Fruit fly (Drosophila melanogaster) whole organism, embryonic: ENCODE measurements around the gene Wdr33.

Experiments used
- Adf1 ChIP-seq: fragments of 200-800 bp; sonication (Bioruptor generic); IDR thresholded peaks from 2 replicates; pipeline ENCODE4 v1.3.6; 2022; ENCODE audit warnings: missing biosample characterization, missing genetic modification characterization
- CG10431 ChIP-seq: fragments of 200-800 bp; sonication (Bioruptor generic); optimal IDR thresholded peaks from 3 replicates; lab custom pipeline; 2018; ENCODE audit warnings: missing biosample characterization, mild to moderate bottlenecking, missing genetic modification characterization
- CG13287 ChIP-seq: fragments of 200-800 bp; sonication (Bioruptor generic); IDR thresholded peaks from 2 replicates; pipeline ENCODE4 v1.3.6; 2022; ENCODE audit warnings: missing biosample characterization, missing genetic modification characterization; ENCODE audit not compliant: partially characterized antibody
- CG13775 ChIP-seq: fragments of 200-800 bp; sonication (Bioruptor generic); optimal IDR thresholded peaks from 3 replicates; lab custom pipeline; 2017; ENCODE audit warnings: missing biosample characterization, mild to moderate bottlenecking, missing genetic modification characterization
- CG15479 ChIP-seq: fragments of 200-800 bp; sonication (Bioruptor generic); optimal IDR thresholded peaks from 3 replicates; lab custom pipeline; 2019; ENCODE audit warnings: missing biosample characterization, mild to moderate bottlenecking, missing genetic modification characterization, moderate library complexity
- CG17186 ChIP-seq: fragments of 200-800 bp; sonication (Bioruptor generic); optimal IDR thresholded peaks from 3 replicates; lab custom pipeline; 2017; ENCODE audit warnings: missing biosample characterization, missing genetic modification reagents, missing genetic modification characterization
- CG1832 ChIP-seq: fragments of 200-800 bp; sonication (Bioruptor generic); optimal IDR thresholded peaks from 2 replicates; lab custom pipeline; 2017; ENCODE audit warnings: missing biosample characterization, mild to moderate bottlenecking, missing genetic modification characterization, inconsistent platforms
- CG2889 ChIP-seq: fragments of 200-800 bp; sonication (Bioruptor generic); IDR thresholded peaks from 3 replicates; pipeline ENCODE4 v1.3.6; 2022; ENCODE audit warnings: missing biosample characterization, missing genetic modification characterization
- CG3995 ChIP-seq: fragments of 200-800 bp; sonication (Bioruptor generic); optimal IDR thresholded peaks from 3 replicates; lab custom pipeline; 2016; ENCODE audit warnings: missing biosample characterization, missing genetic modification characterization
- CG43689 ChIP-seq: fragments of 200-800 bp; sonication (Bioruptor generic); IDR thresholded peaks from 2 replicates; pipeline ENCODE4 v1.3.6; 2022; ENCODE audit warnings: missing biosample characterization, missing genetic modification characterization
- CG4854 ChIP-seq: fragments of 200-800 bp; sonication (Bioruptor generic); optimal IDR thresholded peaks from 2 replicates; lab custom pipeline; 2016; ENCODE audit warnings: missing biosample characterization, missing genetic modification characterization, inconsistent platforms
- CG5245 ChIP-seq: fragments of 200-800 bp; sonication (Bioruptor generic); optimal IDR thresholded peaks from 3 replicates; lab custom pipeline; 2016; ENCODE audit warnings: missing biosample characterization, missing genetic modification characterization
- CG6654 ChIP-seq: fragments of 200-800 bp; sonication (Bioruptor generic); optimal IDR thresholded peaks from 2 replicates; lab custom pipeline; 2017; ENCODE audit warnings: missing biosample characterization, mild to moderate bottlenecking, missing genetic modification characterization
- CG6791 ChIP-seq: fragments of 200-800 bp; sonication (Bioruptor generic); IDR thresholded peaks from 3 replicates; pipeline ENCODE4 v1.3.6; 2022; ENCODE audit warnings: missing biosample characterization, missing genetic modification characterization; ENCODE audit not compliant: partially characterized antibody
- CG8924 ChIP-seq: fragments of 200-800 bp; optimal IDR thresholded peaks from 3 replicates; lab custom pipeline; 2019; ENCODE audit warnings: missing biosample characterization, mild to moderate bottlenecking, missing genetic modification characterization, moderate library complexity
- CG9932 ChIP-seq: fragments of 200-800 bp; sonication (Bioruptor generic); IDR thresholded peaks from 2 replicates; pipeline ENCODE4 v1.3.6; 2022; ENCODE audit warnings: missing biosample characterization, missing genetic modification characterization
- D19A ChIP-seq: fragments of 200-800 bp; optimal IDR thresholded peaks from 3 replicates; lab custom pipeline; 2019; ENCODE audit warnings: missing biosample characterization, mild to moderate bottlenecking, missing genetic modification characterization, moderate library complexity
- Dek ChIP-seq: fragments of 200-800 bp; sonication (Bioruptor generic); optimal IDR thresholded peaks from 3 replicates; lab custom pipeline; 2019; ENCODE audit warnings: missing biosample characterization, mild to moderate bottlenecking, missing genetic modification characterization, moderate library complexity
- Dfd ChIP-seq, 2 experiments: fragments of >200 bp; optimal IDR thresholded peaks; 2 replicates each; lab custom pipeline; 2017; ENCODE audit warnings: missing biosample characterization in 2 of 2, missing genetic modification characterization in 2 of 2
- Drgx ChIP-seq: fragments of 200-800 bp; sonication (Bioruptor generic); IDR thresholded peaks from 2 replicates; pipeline ENCODE4 v1.3.6; 2022; ENCODE audit warnings: missing biosample characterization, missing genetic modification characterization
- Fer1 ChIP-seq: fragments of 200-800 bp; sonication (Bioruptor generic); optimal IDR thresholded peaks from 2 replicates; lab custom pipeline; 2017; ENCODE audit warnings: missing biosample characterization, mild to moderate bottlenecking, missing genetic modification characterization
- Hmx ChIP-seq: fragments of 200-800 bp; sonication (Bioruptor generic); optimal IDR thresholded peaks from 2 replicates; lab custom pipeline; 2016; ENCODE audit warnings: missing biosample characterization, missing genetic modification characterization
- Nf-YC ChIP-seq: fragments of 200-800 bp; optimal IDR thresholded peaks from 3 replicates; lab custom pipeline; 2019; ENCODE audit warnings: missing biosample characterization, mild to moderate bottlenecking, missing genetic modification characterization, moderate library complexity
- Sox102F ChIP-seq: fragments of 200-800 bp; sonication (Bioruptor generic); optimal IDR thresholded peaks from 2 replicates; lab custom pipeline; 2018; ENCODE audit warnings: missing biosample characterization, mild to moderate bottlenecking, missing genetic modification characterization, moderate library complexity
- Spps ChIP-seq: fragments of 200-800 bp; sonication (Bioruptor generic); optimal IDR thresholded peaks from 2 replicates; lab custom pipeline; 2018; ENCODE audit warnings: missing biosample characterization, mild to moderate bottlenecking, missing genetic modification characterization
- TFAM ChIP-seq: fragments of 200-800 bp; sonication (Bioruptor generic); optimal IDR thresholded peaks from 2 replicates; lab custom pipeline; 2017; ENCODE audit warnings: missing biosample characterization, missing genetic modification characterization, inconsistent platforms
- Xbp1 ChIP-seq: fragments of 200-800 bp; sonication (Bioruptor generic); optimal IDR thresholded peaks from 3 replicates; lab custom pipeline; 2016; ENCODE audit warnings: missing biosample characterization, mild to moderate bottlenecking, missing genetic modification characterization
- caup ChIP-seq: fragments of 200-800 bp; sonication (Bioruptor generic); optimal IDR thresholded peaks from 3 replicates; lab custom pipeline; 2017; ENCODE audit warnings: missing biosample characterization, mild to moderate bottlenecking, missing genetic modification characterization, moderate library complexity; ENCODE audit not compliant: severe bottlenecking
- chn ChIP-seq: fragments of 200-800 bp; sonication (Bioruptor generic); optimal IDR thresholded peaks from 2 replicates; lab custom pipeline; 2016; ENCODE audit warnings: missing biosample characterization, missing genetic modification characterization
- cwo ChIP-seq: fragments of 200-800 bp; sonication (Bioruptor generic); optimal IDR thresholded peaks from 3 replicates; lab custom pipeline; 2017; ENCODE audit warnings: missing biosample characterization, missing genetic modification characterization, mild to moderate bottlenecking, moderate library complexity, missing genetic modification reagents
- dimm ChIP-seq: fragments of 200-800 bp; sonication (Bioruptor generic); IDR thresholded peaks from 2 replicates; pipeline ENCODE4 v1.3.6; 2022; ENCODE audit warnings: missing biosample characterization, missing genetic modification characterization
- fd64A ChIP-seq: fragments of 200-800 bp; sonication (Bioruptor generic); optimal IDR thresholded peaks from 3 replicates; lab custom pipeline; 2018; ENCODE audit warnings: missing biosample characterization, mild to moderate bottlenecking, missing genetic modification characterization
- ftz-f1 ChIP-seq: fragments of 200-800 bp; sonication (Bioruptor generic); optimal IDR thresholded peaks from 2 replicates; lab custom pipeline; 2016; ENCODE audit warnings: missing biosample characterization, missing genetic modification characterization
- grn ChIP-seq: fragments of 200-800 bp; sonication (Bioruptor generic); optimal IDR thresholded peaks from 3 replicates; lab custom pipeline; 2017; ENCODE audit warnings: missing biosample characterization, missing genetic modification characterization
- h ChIP-seq: fragments of >200 bp; optimal IDR thresholded peaks from 2 replicates; lab custom pipeline; 2017
- ham ChIP-seq: fragments of 200-800 bp; sonication (Bioruptor generic); IDR thresholded peaks from 2 replicates; pipeline ENCODE4 v1.3.6; 2022; ENCODE audit warnings: missing biosample characterization, missing genetic modification characterization
- kay ChIP-seq: fragments of 200-800 bp; sonication (Bioruptor generic); optimal IDR thresholded peaks from 2 replicates; lab custom pipeline; 2016; ENCODE audit warnings: missing biosample characterization, missing genetic modification characterization
- lilli ChIP-seq: fragments of 200-800 bp; sonication (Bioruptor generic); optimal IDR thresholded peaks from 3 replicates; lab custom pipeline; 2016; ENCODE audit warnings: missing biosample characterization, missing genetic modification characterization
- lmd ChIP-seq: fragments of 200-800 bp; sonication (Bioruptor generic); IDR thresholded peaks from 2 replicates; pipeline ENCODE4 v1.3.6; 2022; ENCODE audit warnings: missing biosample characterization, missing genetic modification characterization
- otp ChIP-seq: fragments of 200-800 bp; sonication (Bioruptor generic); IDR thresholded peaks from 3 replicates; pipeline ENCODE4, ENCODE4 v1.3.6; 2022; ENCODE audit warnings: missing biosample characterization, missing genetic modification characterization
- pan ChIP-seq, 4 experiments: fragments of >200 bp in 3 of 4; fragments of 200-800 bp in 1 of 4; sonication (Bioruptor generic) in 1 of 4; optimal IDR thresholded peaks in 3 of 4; IDR thresholded peaks in 1 of 4; 2 replicates each; pipeline versions ENCODE4 v1.3.6 to Lab custom; 2017 to 2022; ENCODE audit warnings: missing biosample characterization in 2 of 4, missing genetic modification characterization in 2 of 4, mixed read lengths in 1 of 4
- phol ChIP-seq: fragments of 200-800 bp; sonication (Bioruptor generic); optimal IDR thresholded peaks from 3 replicates; lab custom pipeline; 2018; ENCODE audit warnings: missing biosample characterization, mild to moderate bottlenecking, missing genetic modification characterization, moderate library complexity
- seq ChIP-seq: fragments of 200-800 bp; sonication (Bioruptor generic); IDR thresholded peaks from 2 replicates; pipeline ENCODE4 v1.3.6; 2022; ENCODE audit warnings: missing biosample characterization, missing genetic modification characterization
- shn ChIP-seq: fragments of 200-800 bp; sonication (Bioruptor generic); optimal IDR thresholded peaks from 3 replicates; lab custom pipeline; 2016; ENCODE audit warnings: missing biosample characterization, missing genetic modification characterization
- sisA ChIP-seq: fragments of 200-800 bp; sonication (Bioruptor generic); IDR thresholded peaks from 2 replicates; pipeline ENCODE4 v1.3.6; 2022; ENCODE audit warnings: missing biosample characterization, missing genetic modification characterization
- sna ChIP-seq: fragments of 200-800 bp; sonication (Bioruptor generic); IDR thresholded peaks from 2 replicates; pipeline ENCODE4 v1.3.6; 2022; ENCODE audit warnings: missing biosample characterization, missing genetic modification characterization; ENCODE audit not compliant: partially characterized antibody
- tup ChIP-seq: fragments of 200-800 bp; sonication (Bioruptor generic); optimal IDR thresholded peaks from 2 replicates; lab custom pipeline; 2016; ENCODE audit warnings: missing biosample characterization, mild to moderate bottlenecking, missing genetic modification characterization, moderate library complexity
- unpg ChIP-seq: fragments of 200-800 bp; sonication (Bioruptor generic); optimal IDR thresholded peaks from 3 replicates; lab custom pipeline; 2018; ENCODE audit warnings: missing biosample characterization, mild to moderate bottlenecking, missing genetic modification characterization, moderate library complexity
- vfl ChIP-seq: fragments of 200-800 bp; sonication (Bioruptor generic); optimal IDR thresholded peaks from 2 replicates; lab custom pipeline; 2016; ENCODE audit warnings: missing biosample characterization, missing genetic modification characterization

Wdr33 gene

DNA sequence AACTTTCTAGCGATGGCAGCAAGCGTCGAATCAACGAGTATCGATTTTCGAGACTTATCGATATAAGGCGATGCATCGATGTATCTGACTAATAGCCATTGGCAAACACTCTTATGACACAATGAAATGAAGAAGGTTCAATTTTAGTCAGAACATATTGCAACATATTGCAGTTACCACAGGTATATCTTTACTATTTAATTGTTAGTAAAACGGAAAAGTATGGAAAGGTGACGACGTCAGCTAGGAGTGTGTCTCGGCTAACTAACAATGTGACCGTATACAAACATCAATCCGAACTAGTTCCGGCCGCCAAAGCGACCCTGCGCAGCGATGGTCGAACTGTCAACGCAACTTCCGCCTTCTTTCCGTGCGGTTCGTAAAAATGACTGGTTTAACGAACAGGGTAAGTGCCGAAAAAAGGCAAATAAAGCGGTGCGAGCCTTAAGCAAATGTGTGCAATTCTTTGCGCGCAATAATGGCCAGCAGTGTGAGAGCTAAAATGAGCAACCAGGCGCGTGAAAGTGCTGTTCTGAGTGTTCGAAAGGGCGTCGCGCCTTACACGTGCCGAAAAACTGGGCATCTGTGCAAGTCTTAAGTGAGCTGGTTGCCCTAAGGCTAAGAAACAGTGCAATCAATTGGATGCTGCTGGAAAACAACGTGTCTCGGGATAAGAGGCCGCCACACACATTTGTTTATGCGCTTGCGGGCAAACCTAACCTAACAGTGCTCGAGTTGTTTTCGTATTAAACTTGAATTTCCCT is 36.1 kb upstream of the Wdr33 start, which contains the start of the genes Dph4, Spec2 and RpL13A (continued):
- TF ChIP-seq shn (GFP tag; lab: Kevin White, UChicago) (peak; percentile 92), sna (GFP tag; lab: Robert Waterston, UW) (no peak), CG4854 (peak; percentile 89), Drgx (GFP tag; lab: Robert Waterston, UW) (no peak), CG3995 (peak; percentile 83), ham (no peak), D19A (peak; percentile 61), Nf-YC (tag; lab: Kevin White, UChicago) (peak; percentile 83), fd64A (GFP tag; lab: Kevin White, UChicago) (peak; percentile 95), kay (GFP tag; lab: Kevin White, UChicago) (peak; percentile 52), dimm (GFP tag; lab: Robert Waterston, UW) (no peak), Spps (tag; lab: Kevin White, UChicago) (peak; percentile 62), caup (peak; percentile 98), Xbp1 (GFP tag; lab: Kevin White, UChicago) (peak; percentile 89), CG1832 (GFP tag; lab: Kevin White, UChicago) (no peak), CG15479 (GFP tag; lab: Kevin White, UChicago) (peak; percentile 82), CG9932 (no peak), CG43689 (GFP tag; lab: Robert Waterston, UW) (no peak), lmd (GFP tag; lab: Robert Waterston, UW) (no peak), cwo (GFP tag; lab: Kevin White, UChicago) (peak; percentile 5), CG8924 (tag; lab: Kevin White, UChicago) (peak; percentile 87), seq (no peak), Hmx (GFP tag; lab: Kevin White, UChicago) (peak; percentile 39), lilli (GFP tag; lab: Kevin White, UChicago) (peak; percentile 87), CG10431 (GFP tag; lab: Kevin White, UChicago) (peak; percentile 92), vfl (peak; percentile 89), CG13775 (GFP tag; lab: Kevin White, UChicago) (peak; percentile 97), CG17186 (GFP tag; lab: Kevin White, UChicago) (peak; percentile 95), Fer1 (GFP tag; lab: Kevin White, UChicago) (peak; percentile 96), CG2889 (GFP tag; lab: Robert Waterston, UW) (no peak), grn (GFP tag; lab: Kevin White, UChicago) (peak; percentile 76), CG6654 (peak; percentile 74), sisA (GFP tag; lab: Robert Waterston, UW) (no peak), Dek (peak; percentile 81), unpg (peak; percentile 87), otp (no peak), tup (GFP tag; lab: Kevin White, UChicago) (peak; percentile 74), Dfd (GFP tag; optimal IDR thresholded peaks at IDR 0.05; lab: Kevin White, UChicago) (no peak), CG6791 (GFP tag; lab: Robert Waterston, UW) (no peak), TFAM (GFP tag; lab: Kevin White, UChicago) (peak; percentile 83), Sox102F (GFP tag; lab: Kevin White, UChicago) (no peak), CG5245 (peak; percentile 86), CG13287 (no peak), Adf1 (no peak), pan (optimal IDR thresholded peaks at IDR 0.05; lab: Kevin White, UChicago) (no peak), pan (GFP tag; optimal IDR thresholded peaks at IDR 0.05 in 1 of 2, IDR thresholded peaks at IDR 0.05 in 1 of 2) (no peak), chn (GFP tag; lab: Kevin White, UChicago) (peak; percentile 86), phol (tag; lab: Kevin White, UChicago) (peak; percentile 94), h (lab: Kevin White, UChicago) (no peak), ftz-f1 (GFP tag; lab: Kevin White, UChicago) (peak; percentile 74)
